Worm (Caenorhabditis elegans): ENCODE measurements around the gene K02E10.7.

- no peak for TF ChIP-seq nhr-23 (tag; optimal IDR thresholded peaks at IDR 0.05)
- no peak for TF ChIP-seq nhr-77 (tag; optimal IDR thresholded peaks at IDR 0.05)
- TF ChIP-seq mdl-1 (tag; optimal IDR thresholded peaks at IDR 0.05), result no peak
Measured at ce11 chrX:2544645-2545044, 36.3 kb upstream of the K02E10.7 start.

Data from whole organism, L2 larva.